Fruit fly (Drosophila melanogaster): ENCODE results near the gene Lip4.

DNA sequence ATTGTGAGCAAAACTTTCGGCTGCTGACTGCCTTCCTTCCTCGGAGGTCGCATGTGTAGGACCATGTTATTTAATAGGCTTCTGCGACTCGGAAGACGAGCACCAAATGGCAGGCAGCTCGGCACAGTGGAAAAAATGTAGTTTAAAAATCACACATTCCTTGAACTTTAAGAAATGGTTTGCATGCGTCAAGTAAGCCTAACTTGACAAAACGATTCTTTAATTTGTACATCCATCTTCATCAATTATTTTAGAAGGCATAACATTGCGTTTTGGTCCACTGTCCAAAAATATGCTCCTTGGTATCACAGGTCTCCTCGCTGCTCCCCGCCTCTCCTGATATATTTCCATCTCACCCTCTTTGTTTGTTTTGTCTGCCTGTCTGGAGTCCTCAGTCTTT, 38.3 kb downstream of the Lip4 start:
- TF ChIP-seq Ets98B (GFP tag; IDR thresholded peaks at IDR 0.05) (no peak), CG34367 (tag; optimal IDR thresholded peaks at IDR 0.05) (peak; percentile 24), gl (tag; optimal IDR thresholded peaks at IDR 0.05) (peak; percentile 0), CG15710 (tag; optimal IDR thresholded peaks at IDR 0.05) (peak; percentile 43), EcR (GFP tag; optimal IDR thresholded peaks at IDR 0.05) (no peak)
